Worm (Caenorhabditis elegans): ENCODE data around the gene idpa-2.
A peak's percentile ranks its signal among the peaks of the same experiment; 100 is the strongest.

DNA sequence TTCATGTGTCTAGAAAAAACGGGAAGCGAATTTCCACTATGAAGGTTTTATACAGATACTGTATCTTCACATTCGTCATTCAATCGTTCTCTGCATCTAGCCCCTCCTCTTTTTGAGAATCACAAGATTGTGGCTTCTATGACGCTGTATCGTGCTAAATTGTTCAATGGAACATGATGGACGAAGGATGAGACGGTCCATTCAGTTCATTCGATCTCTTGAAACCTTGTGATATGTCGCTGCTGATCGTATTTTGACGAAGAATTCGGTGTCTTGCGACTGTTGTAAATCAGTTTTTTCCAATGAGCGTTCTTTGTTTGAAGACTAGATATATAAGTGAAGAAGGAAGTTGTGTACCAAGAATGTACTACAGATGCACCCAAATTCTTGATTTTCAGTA is 21.1 kb upstream of the idpa-2 start:
- TF ChIP-seq dpl-1 (GFP tag; optimal IDR thresholded peaks at IDR 0.05), result no peak
- TF ChIP-seq lim-7 (GFP tag; IDR thresholded peaks at IDR 0.05), result no peak
- peak; percentile 29 for TF ChIP-seq mes-2 (tag; optimal IDR thresholded peaks at IDR 0.05; ENCODE audit: poor library complexity, severe bottlenecking)
- no peak for TF ChIP-seq zfp-3 (GFP tag; conservative IDR thresholded peaks at IDR 0.05)
- TF ChIP-seq dve-1 (tag; optimal IDR thresholded peaks at IDR 0.05; ENCODE audit: insufficient read depth), result no peak
- TF ChIP-seq pha-4 (GFP tag; IDR thresholded peaks at IDR 0.05), result no peak
- TF ChIP-seq pha-4 (tag; optimal IDR thresholded peaks at IDR 0.05), result no peak
- peak; percentile 92 for TF ChIP-seq aha-1 (tag)
- no peak for TF ChIP-seq lin-13 (GFP tag; optimal IDR thresholded peaks at IDR 0.05)
- TF ChIP-seq skn-1 (tag; optimal IDR thresholded peaks at IDR 0.05), result no peak

Data from whole organism, L4 larva.